Worm (Caenorhabditis elegans): Measurements from ENCODE around the gene nlp-57.

nlp-57 gene

ce11 chrX:11299642-11300307 lies 17.1 kb upstream of the nlp-57 start, which contains the start of the genes snrp-40.1 and F08G12.3:
snrp-40.1 (minus strand) TSS chrX:11299784.
F08G12.3 (plus strand) TSS chrX:11300257.
- TF ChIP-seq ceh-88 (GFP tag; IDR thresholded peaks at IDR 0.05) (0 out of 2 replicates have a peak, but pooled peaks have one; percentile 55), snu-23 (GFP tag; optimal IDR thresholded peaks at IDR 0.05) (peak; percentile 86), mab-9 (GFP tag; IDR thresholded peaks at IDR 0.05) (no peak), aly-2 (tag; optimal IDR thresholded peaks at IDR 0.05) (no peak), sox-4 (tag; optimal IDR thresholded peaks at IDR 0.05) (peak; percentile 10), nhr-85 (tag) (peak; percentile 38), zip-4 (GFP tag; optimal IDR thresholded peaks at IDR 0.05) (no peak), hpl-2 (GFP tag; optimal IDR thresholded peaks at IDR 0.05) (no peak), ces-1 (GFP tag; optimal IDR thresholded peaks at IDR 0.05) (no peak), nhr-47 (tag; optimal IDR thresholded peaks at IDR 0.05) (peak; percentile 76), unc-98 (GFP tag; IDR thresholded peaks at IDR 0.05) (no peak), alr-1 (tag; optimal IDR thresholded peaks at IDR 0.05; ENCODE audit: borderline replicate concordance) (no peak), snpc-4 (tag; optimal IDR thresholded peaks at IDR 0.05) (peak; percentile 63), nhr-237 (tag; optimal IDR thresholded peaks at IDR 0.05) (peak; percentile 12), mep-1 (tag; optimal IDR thresholded peaks at IDR 0.05) (peak; percentile 87), lin-39 (tag; optimal IDR thresholded peaks at IDR 0.05) (no peak), dsc-1 (tag; optimal IDR thresholded peaks at IDR 0.05) (peak; percentile 70), zag-1 (tag; optimal IDR thresholded peaks at IDR 0.05) (no peak), unc-62 (GFP tag; optimal IDR thresholded peaks at IDR 0.05) (no peak), nhr-28 (tag; optimal IDR thresholded peaks at IDR 0.05) (no peak), nhr-20 (tag; optimal IDR thresholded peaks at IDR 0.05) (peak; percentile 90), isw-1 (GFP tag; IDR thresholded peaks at IDR 0.05) (peak; percentile 55), C04F5.9 (tag; optimal IDR thresholded peaks at IDR 0.05) (no peak), nhr-12 (tag; optimal IDR thresholded peaks at IDR 0.05) (no peak), nhr-90 (tag; optimal IDR thresholded peaks at IDR 0.05; ENCODE audit: poor library complexity) (peak; percentile 6), Y116A8C.19 (tag; optimal IDR thresholded peaks at IDR 0.05; ENCODE audit: borderline replicate concordance) (no peak), rnt-1 (tag; optimal IDR thresholded peaks at IDR 0.05) (peak; percentile 83), ceh-90 (tag; optimal IDR thresholded peaks at IDR 0.05) (no peak), mef-2 (tag; optimal IDR thresholded peaks at IDR 0.05) (no peak), fkh-10 (GFP tag; optimal IDR thresholded peaks at IDR 0.05) (peak; percentile 59), unc-130 (tag; optimal IDR thresholded peaks at IDR 0.05) (peak; percentile 75), grh-1 (GFP tag; IDR thresholded peaks at IDR 0.05) (no peak), sptf-1 (tag; optimal IDR thresholded peaks at IDR 0.05) (no peak), xbp-1 (tag; optimal IDR thresholded peaks at IDR 0.05) (peak; percentile 73), aha-1 (tag; optimal IDR thresholded peaks at IDR 0.05) (no peak), ztf-4 (tag; optimal IDR thresholded peaks at IDR 0.05) (peak; percentile 33), ceh-82 (tag; optimal IDR thresholded peaks at IDR 0.05) (peak; percentile 28 to 90 (median 56)), ets-5 (GFP tag; IDR thresholded peaks at IDR 0.05) (no peak), dpl-1 (GFP tag; optimal IDR thresholded peaks at IDR 0.05) (peak; percentile 26 to 58 (median 43)), nhr-76 (tag; optimal IDR thresholded peaks at IDR 0.05) (no peak), pax-3 (tag; optimal IDR thresholded peaks at IDR 0.05) (peak; percentile 29), unc-30 (tag; optimal IDR thresholded peaks at IDR 0.05) (no peak), lin-13 (GFP tag; optimal IDR thresholded peaks at IDR 0.05) (peak; percentile 75), nhr-71 (tag; optimal IDR thresholded peaks at IDR 0.05) (peak; percentile 87), nhr-11 (tag; optimal IDR thresholded peaks at IDR 0.05) (no peak), lsy-2 (tag; optimal IDR thresholded peaks at IDR 0.05) (peak; percentile 46 to 84), unc-86 (tag; optimal IDR thresholded peaks at IDR 0.05) (peak; percentile 63), fkh-8 (tag; optimal IDR thresholded peaks at IDR 0.05) (peak; percentile 93), ztf-11 (tag; optimal IDR thresholded peaks at IDR 0.05) (peak in 1 of 2 experiments; percentile 60), skn-1 (tag; optimal IDR thresholded peaks at IDR 0.05) (peak; percentile 83), hlh-17 (GFP tag; optimal IDR thresholded peaks at IDR 0.05; ENCODE audit: borderline replicate concordance) (no peak), nhr-77 (tag; optimal IDR thresholded peaks at IDR 0.05) (peak; percentile 74), jun-1 (tag; optimal IDR thresholded peaks at IDR 0.05) (peak; percentile 65)
